Fruit fly (Drosophila melanogaster) whole organism, prepupa: ENCODE data around the gene Pss.
"Not testable (repeated sequence)": the region's sequence is repeated elsewhere in the genome, so short reads cannot be mapped to it uniquely, and the experiment has no call there.

Experiments used
- CG11902 ChIP-seq: fragments of 200-800 bp; sonication (Bioruptor generic); optimal IDR thresholded peaks from 3 replicates; lab custom pipeline; 2016; ENCODE audit warnings: missing biosample characterization, missing genetic modification characterization
- CG4318 ChIP-seq: fragments of 200-800 bp; sonication (Bioruptor generic); optimal IDR thresholded peaks from 3 replicates; lab custom pipeline; 2017; ENCODE audit warnings: missing biosample characterization, mild to moderate bottlenecking, missing genetic modification characterization
- CG6276 ChIP-seq: fragments of 200-800 bp; sonication (Bioruptor generic); optimal IDR thresholded peaks from 2 replicates; lab custom pipeline; 2017; ENCODE audit warnings: missing biosample characterization, mild to moderate bottlenecking, missing genetic modification characterization
- Eip75B ChIP-seq: fragments of 200-800 bp; sonication (Bioruptor generic); optimal IDR thresholded peaks from 3 replicates; lab custom pipeline; 2016; ENCODE audit warnings: missing biosample characterization, missing genetic modification characterization
- Lpt ChIP-seq: fragments of 200-800 bp; sonication (Bioruptor generic); optimal IDR thresholded peaks from 3 replicates; lab custom pipeline; 2016; ENCODE audit warnings: missing biosample characterization, missing genetic modification characterization
- ss ChIP-seq, 2 experiments: fragments of 200-800 bp; sonication (Bioruptor generic); optimal IDR thresholded peaks; 2 replicates in 1 of 2; 3 replicates in 1 of 2; lab custom pipeline; 2017 to 2018; ENCODE audit warnings: mild to moderate bottlenecking in 2 of 2, missing biosample characterization in 2 of 2, missing genetic modification characterization in 2 of 2, moderate library complexity in 1 of 2

- TF ChIP-seq Eip75B (GFP tag; lab: Kevin White, UChicago); CG6276 (GFP tag; lab: Kevin White, UChicago); CG4318 (GFP tag; lab: Kevin White, UChicago); CG11902 (GFP tag; lab: Kevin White, UChicago); Lpt (GFP tag; lab: Kevin White, UChicago); ss (GFP tag; optimal IDR thresholded peaks at IDR 0.05; lab: Kevin White, UChicago): not testable (repeated sequence)
These were observed 26.4 kb downstream of the Pss start, which contains the start of gene CG18281 for dm6 chr3L:20499536-20499935.
